Fruit fly (Drosophila melanogaster): ENCODE measurements around the gene Grip.

DNA sequence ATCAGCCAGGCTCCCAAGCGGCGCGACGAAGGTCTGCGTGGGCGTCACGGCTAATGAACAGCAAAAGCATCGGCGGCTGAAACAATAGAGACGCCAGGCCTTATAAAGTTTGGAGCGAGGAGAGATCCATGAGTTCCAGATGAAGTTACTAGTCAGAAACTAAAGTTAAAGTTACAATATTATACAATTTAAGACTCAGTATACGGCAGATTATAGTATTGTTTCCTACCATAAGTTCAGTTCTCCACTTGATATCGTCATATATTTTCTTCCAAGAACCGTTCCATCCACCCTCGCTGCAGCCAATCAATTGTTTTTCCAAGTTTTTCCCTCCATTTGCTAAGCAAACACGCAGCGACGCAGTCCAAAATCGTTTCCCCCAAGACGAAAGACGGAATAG is 17.3 kb downstream of the Grip start:
- TF ChIP-seq psq (GFP tag; optimal IDR thresholded peaks at IDR 0.05), result no peak
- TF ChIP-seq sv (GFP tag; optimal IDR thresholded peaks at IDR 0.05), result no peak
- no peak for TF ChIP-seq brk (GFP tag; optimal IDR thresholded peaks at IDR 0.05)

Measured in whole organism, wandering third instar larva.